Fruit fly (Drosophila melanogaster) whole organism, embryonic: ENCODE results near the gene RSG7.
A peak's percentile ranks its signal among the peaks of the same experiment; 100 is the strongest.

Experiments
- BEAF-32 ChIP-seq: fragments of 200-800 bp; sonication (Bioruptor generic); optimal IDR thresholded peaks from 3 replicates; lab custom pipeline; 2017; ENCODE audit warnings: missing biosample characterization, missing genetic modification characterization, mild to moderate bottlenecking, moderate library complexity, missing genetic modification reagents
- Bgb ChIP-seq: fragments of 200-800 bp; sonication (Bioruptor generic); IDR thresholded peaks from 2 replicates; pipeline ENCODE4 v1.3.6; 2022; ENCODE audit warnings: missing biosample characterization, missing genetic modification characterization; ENCODE audit not compliant: partially characterized antibody
- CG12659 ChIP-seq: fragments of 200-800 bp; sonication (Bioruptor generic); optimal IDR thresholded peaks from 3 replicates; lab custom pipeline; 2017; ENCODE audit warnings: mild to moderate bottlenecking, missing biosample characterization, missing genetic modification reagents, missing genetic modification characterization
- CG13287 ChIP-seq: fragments of 200-800 bp; sonication (Bioruptor generic); IDR thresholded peaks from 2 replicates; pipeline ENCODE4 v1.3.6; 2022; ENCODE audit warnings: missing biosample characterization, missing genetic modification characterization; ENCODE audit not compliant: partially characterized antibody
- CG13424 ChIP-seq: fragments of 200-800 bp; sonication (Bioruptor generic); optimal IDR thresholded peaks from 2 replicates; lab custom pipeline; 2019; ENCODE audit warnings: missing biosample characterization, mild to moderate bottlenecking, missing genetic modification characterization, moderate library complexity
- CG14710 ChIP-seq: fragments of 200-800 bp; sonication (Bioruptor generic); optimal IDR thresholded peaks from 3 replicates; lab custom pipeline; 2019; ENCODE audit warnings: missing biosample characterization, mild to moderate bottlenecking, missing genetic modification characterization, moderate library complexity
- CG14860 ChIP-seq: fragments of 200-800 bp; sonication (Bioruptor generic); IDR thresholded peaks from 3 replicates; pipeline ENCODE4 v1.3.6; 2022; ENCODE audit warnings: missing biosample characterization, missing genetic modification characterization; ENCODE audit not compliant: partially characterized antibody
- CG1603 ChIP-seq: fragments of 200-800 bp; sonication (Bioruptor generic); optimal IDR thresholded peaks from 2 replicates; lab custom pipeline; 2019; ENCODE audit warnings: missing biosample characterization, mild to moderate bottlenecking, missing genetic modification characterization, moderate library complexity
- CG16815 ChIP-seq: fragments of 200-800 bp; sonication (Bioruptor generic); optimal IDR thresholded peaks from 3 replicates; lab custom pipeline; 2017; ENCODE audit warnings: missing biosample characterization, mild to moderate bottlenecking, missing genetic modification characterization
- CG17612 ChIP-seq: fragments of 200-800 bp; sonication (Bioruptor generic); IDR thresholded peaks from 2 replicates; pipeline ENCODE4 v1.3.6; 2022; ENCODE audit warnings: missing biosample characterization, missing genetic modification characterization
- CG18262 ChIP-seq: fragments of 200-800 bp; optimal IDR thresholded peaks from 3 replicates; lab custom pipeline; 2019; ENCODE audit warnings: missing biosample characterization, mild to moderate bottlenecking, missing genetic modification characterization, moderate library complexity
- CG2116 ChIP-seq: fragments of 200-800 bp; sonication (Bioruptor generic); optimal IDR thresholded peaks from 3 replicates; lab custom pipeline; 2018; ENCODE audit warnings: missing biosample characterization, mild to moderate bottlenecking, missing genetic modification characterization
- CG30403 ChIP-seq: fragments of 200-800 bp; sonication (Bioruptor generic); optimal IDR thresholded peaks from 3 replicates; lab custom pipeline; 2016; ENCODE audit warnings: missing biosample characterization, missing genetic modification characterization
- CG32532 ChIP-seq: fragments of 200-800 bp; sonication (Bioruptor generic); IDR thresholded peaks from 2 replicates; pipeline ENCODE4 v1.3.6; 2022; ENCODE audit warnings: missing biosample characterization, missing genetic modification characterization
- CG4328 ChIP-seq: fragments of 200-800 bp; sonication (Bioruptor generic); optimal IDR thresholded peaks from 3 replicates; lab custom pipeline; 2017; ENCODE audit warnings: missing biosample characterization, missing genetic modification reagents, missing genetic modification characterization
- CG4617 ChIP-seq: fragments of 200-800 bp; sonication (Bioruptor generic); optimal IDR thresholded peaks from 3 replicates; lab custom pipeline; 2016; ENCODE audit warnings: missing biosample characterization, missing genetic modification characterization, borderline replicate concordance
- CG6689 ChIP-seq: fragments of 200-800 bp; sonication (Bioruptor generic); IDR thresholded peaks from 2 replicates; pipeline ENCODE4 v1.3.6; 2022; ENCODE audit warnings: missing biosample characterization, missing genetic modification characterization
- CG6854 ChIP-seq: fragments of 200-800 bp; sonication (Bioruptor generic); optimal IDR thresholded peaks from 3 replicates; lab custom pipeline; 2017; ENCODE audit warnings: missing biosample characterization, mild to moderate bottlenecking, missing genetic modification characterization
- CG7271 ChIP-seq: fragments of 200-800 bp; sonication (Bioruptor generic); optimal IDR thresholded peaks from 2 replicates; lab custom pipeline; 2018; ENCODE audit warnings: missing biosample characterization, mild to moderate bottlenecking, missing genetic modification characterization, moderate library complexity
- CG7839 ChIP-seq: fragments of 200-800 bp; sonication (Bioruptor generic); optimal IDR thresholded peaks from 3 replicates; lab custom pipeline; 2018; ENCODE audit warnings: missing biosample characterization, mild to moderate bottlenecking, missing genetic modification characterization, moderate library complexity
- CG9797 ChIP-seq: fragments of 200-800 bp; sonication (Bioruptor generic); optimal IDR thresholded peaks from 3 replicates; lab custom pipeline; 2018; ENCODE audit warnings: missing biosample characterization, mild to moderate bottlenecking, missing genetic modification characterization
- CoRest ChIP-seq: fragments of 200-800 bp; sonication (Bioruptor generic); optimal IDR thresholded peaks from 3 replicates; lab custom pipeline; 2018; ENCODE audit warnings: missing biosample characterization, mild to moderate bottlenecking, missing genetic modification characterization, moderate library complexity
- CrebB ChIP-seq: fragments of 200-800 bp; sonication (Bioruptor generic); optimal IDR thresholded peaks from 3 replicates; lab custom pipeline; 2018; ENCODE audit warnings: missing biosample characterization, mild to moderate bottlenecking, missing genetic modification characterization
- Dll ChIP-seq: fragments of 200-800 bp; sonication (Bioruptor generic); IDR thresholded peaks from 4 replicates; pipeline ENCODE4 v1.3.6; 2022; ENCODE audit warnings: missing biosample characterization, missing genetic modification characterization; ENCODE audit not compliant: partially characterized antibody
- Dp ChIP-seq: fragments of 200-800 bp; sonication (Bioruptor generic); optimal IDR thresholded peaks from 2 replicates; lab custom pipeline; 2018; ENCODE audit warnings: missing biosample characterization, mild to moderate bottlenecking, missing genetic modification characterization, moderate library complexity
- Dref ChIP-seq: fragments of 200-800 bp; sonication (Bioruptor generic); IDR thresholded peaks from 2 replicates; pipeline ENCODE4 v1.3.6; 2022; ENCODE audit warnings: missing biosample characterization, missing genetic modification characterization
- E2f2 ChIP-seq: fragments of 200-800 bp; sonication (Bioruptor generic); IDR thresholded peaks from 2 replicates; pipeline ENCODE4 v1.3.6; 2022; ENCODE audit warnings: missing biosample characterization, missing genetic modification characterization
- HmgD ChIP-seq: fragments of 200-800 bp; sonication (Bioruptor generic); optimal IDR thresholded peaks from 3 replicates; lab custom pipeline; 2016; ENCODE audit warnings: missing biosample characterization, missing genetic modification characterization
- Hr39 ChIP-seq: fragments of >200 bp; optimal IDR thresholded peaks from 2 replicates; lab custom pipeline; 2017
- Max ChIP-seq: fragments of 200-800 bp; sonication (Bioruptor generic); optimal IDR thresholded peaks from 2 replicates; lab custom pipeline; 2016; ENCODE audit warnings: missing biosample characterization, mild to moderate bottlenecking, missing genetic modification characterization
- Myb ChIP-seq: fragments of 200-800 bp; sonication (Bioruptor generic); optimal IDR thresholded peaks from 2 replicates; lab custom pipeline; 2016; ENCODE audit warnings: missing biosample characterization, missing genetic modification characterization
- NC2α ChIP-seq: fragments of 200-800 bp; sonication (Bioruptor generic); optimal IDR thresholded peaks from 2 replicates; lab custom pipeline; 2016; ENCODE audit warnings: missing biosample characterization, missing genetic modification characterization
- Oli ChIP-seq: fragments of 200-800 bp; sonication (Bioruptor generic); optimal IDR thresholded peaks from 2 replicates; lab custom pipeline; 2018; ENCODE audit warnings: missing biosample characterization, mild to moderate bottlenecking, missing genetic modification characterization, moderate library complexity
- Scr ChIP-seq: fragments of 200-800 bp; sonication (Bioruptor generic); IDR thresholded peaks from 2 replicates; pipeline ENCODE4 v1.3.6; 2022; ENCODE audit warnings: missing biosample characterization, missing genetic modification characterization; ENCODE audit not compliant: partially characterized antibody
- Sry-β ChIP-seq: fragments of 200-800 bp; sonication (Bioruptor generic); optimal IDR thresholded peaks from 2 replicates; lab custom pipeline; 2018; ENCODE audit warnings: missing biosample characterization, mild to moderate bottlenecking, missing genetic modification characterization, moderate library complexity
- gfzf ChIP-seq: fragments of 200-800 bp; sonication (Bioruptor generic); optimal IDR thresholded peaks from 2 replicates; lab custom pipeline; 2016; ENCODE audit warnings: missing biosample characterization, mild to moderate bottlenecking, missing genetic modification characterization, moderate library complexity
- grau ChIP-seq: fragments of 200-800 bp; optimal IDR thresholded peaks from 3 replicates; lab custom pipeline; 2019; ENCODE audit warnings: missing biosample characterization, mild to moderate bottlenecking, missing genetic modification characterization, moderate library complexity
- nmo ChIP-seq: fragments of 200-800 bp; sonication (Bioruptor generic); optimal IDR thresholded peaks from 2 replicates; lab custom pipeline; 2018; ENCODE audit warnings: missing biosample characterization, mild to moderate bottlenecking, missing genetic modification characterization, moderate library complexity
- otp ChIP-seq: fragments of 200-800 bp; sonication (Bioruptor generic); IDR thresholded peaks from 3 replicates; pipeline ENCODE4, ENCODE4 v1.3.6; 2022; ENCODE audit warnings: missing biosample characterization, missing genetic modification characterization
- phol ChIP-seq: fragments of 200-800 bp; sonication (Bioruptor generic); optimal IDR thresholded peaks from 3 replicates; lab custom pipeline; 2018; ENCODE audit warnings: missing biosample characterization, mild to moderate bottlenecking, missing genetic modification characterization, moderate library complexity
- pzg ChIP-seq: fragments of 200-800 bp; sonication (Bioruptor generic); optimal IDR thresholded peaks from 3 replicates; lab custom pipeline; 2018; ENCODE audit warnings: missing biosample characterization, mild to moderate bottlenecking, missing genetic modification characterization, moderate library complexity
- row ChIP-seq: fragments of 200-800 bp; sonication (Bioruptor generic); IDR thresholded peaks from 3 replicates; pipeline ENCODE4 v1.3.6; 2022; ENCODE audit warnings: missing biosample characterization, missing genetic modification characterization
- sd ChIP-seq: fragments of 200-800 bp; sonication (Bioruptor generic); optimal IDR thresholded peaks from 3 replicates; lab custom pipeline; 2018; ENCODE audit warnings: missing biosample characterization, mild to moderate bottlenecking, missing genetic modification characterization, moderate library complexity
- sens-2 ChIP-seq: fragments of 200-800 bp; sonication (Bioruptor generic); IDR thresholded peaks from 2 replicates; pipeline ENCODE4 v1.3.6; 2022; ENCODE audit warnings: missing biosample characterization, missing genetic modification characterization
- stwl ChIP-seq: fragments of 200-800 bp; sonication (Bioruptor generic); optimal IDR thresholded peaks from 3 replicates; lab custom pipeline; 2018; ENCODE audit warnings: missing biosample characterization, mild to moderate bottlenecking, missing genetic modification characterization, moderate library complexity
- toy ChIP-seq: fragments of 200-800 bp; sonication (Bioruptor generic); IDR thresholded peaks from 2 replicates; pipeline ENCODE4 v1.3.6; 2022; ENCODE audit warnings: missing biosample characterization, missing genetic modification characterization
- unc-4 ChIP-seq: fragments of 200-800 bp; sonication (Bioruptor generic); IDR thresholded peaks from 2 replicates; pipeline ENCODE4 v1.3.6; 2022; ENCODE audit warnings: missing biosample characterization, missing genetic modification characterization; ENCODE audit not compliant: partially characterized antibody
- unpg ChIP-seq: fragments of 200-800 bp; sonication (Bioruptor generic); optimal IDR thresholded peaks from 3 replicates; lab custom pipeline; 2018; ENCODE audit warnings: missing biosample characterization, mild to moderate bottlenecking, missing genetic modification characterization, moderate library complexity
- wdn ChIP-seq: fragments of 200-800 bp; sonication (Bioruptor generic); IDR thresholded peaks from 2 replicates; pipeline ENCODE4 v1.3.6; 2022; ENCODE audit warnings: missing biosample characterization, missing genetic modification characterization

RSG7 gene

DNA sequence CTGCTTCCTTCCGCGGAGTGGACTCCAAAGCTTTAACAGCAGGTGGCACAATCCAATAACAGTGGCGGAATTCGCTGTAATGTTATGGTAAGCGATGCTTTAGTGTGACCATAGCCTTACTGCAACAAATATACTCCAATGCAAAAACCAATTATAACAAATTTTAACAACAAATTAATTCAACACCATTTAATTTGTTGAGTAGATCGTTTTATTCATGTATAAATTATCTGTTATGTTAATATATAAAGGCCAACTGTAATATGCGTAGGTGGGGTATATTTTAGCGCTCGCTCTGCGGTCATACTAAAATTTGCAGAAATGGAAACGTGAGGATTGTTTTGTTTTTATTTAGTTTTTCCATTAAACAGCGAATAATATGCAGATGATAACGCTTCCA lies 40.0 kb upstream of the RSG7 start, which contains the start of the genes Nprl2 and Polr3I (continued):
- TF ChIP-seq Max (GFP tag; lab: Kevin White, UChicago) (no peak), Hr39 (lab: Kevin White, UChicago) (no peak), CG9797 (GFP tag; lab: Kevin White, UChicago) (peak; percentile 58), toy (GFP tag; lab: Robert Waterston, UW) (no peak), CG13287 (GFP tag; lab: Robert Waterston, UW) (peak; percentile 65), CG6689 (GFP tag; lab: Robert Waterston, UW) (no peak), CG18262 (tag; lab: Kevin White, UChicago) (no peak), Bgb (no peak), CG32532 (GFP tag; lab: Robert Waterston, UW) (no peak), CG12659 (GFP tag; lab: Kevin White, UChicago) (no peak), HmgD (no peak), sens-2 (GFP tag; lab: Robert Waterston, UW) (no peak), BEAF-32 (peak; percentile 57), Dll (peak; percentile 47; the same call in 1 of the 4 replicates), unc-4 (GFP tag; lab: Robert Waterston, UW) (peak; percentile 51; the same call in 1 of the 2 replicates), CG4617 (GFP tag; lab: Kevin White, UChicago) (peak; percentile 7), CG1603 (tag; lab: Kevin White, UChicago) (peak; percentile 28), stwl (tag; lab: Kevin White, UChicago) (peak; percentile 57), CG7839 (tag; lab: Kevin White, UChicago) (no peak), Scr (GFP tag; lab: Robert Waterston, UW) (peak; percentile 43), NC2α (GFP tag; lab: Kevin White, UChicago) (no peak), CG6854 (GFP tag; lab: Kevin White, UChicago) (no peak), CrebB (tag; lab: Kevin White, UChicago) (no peak), Oli (tag; lab: Kevin White, UChicago) (no peak), otp (GFP tag; lab: Robert Waterston, UW) (no peak)

DNA sequence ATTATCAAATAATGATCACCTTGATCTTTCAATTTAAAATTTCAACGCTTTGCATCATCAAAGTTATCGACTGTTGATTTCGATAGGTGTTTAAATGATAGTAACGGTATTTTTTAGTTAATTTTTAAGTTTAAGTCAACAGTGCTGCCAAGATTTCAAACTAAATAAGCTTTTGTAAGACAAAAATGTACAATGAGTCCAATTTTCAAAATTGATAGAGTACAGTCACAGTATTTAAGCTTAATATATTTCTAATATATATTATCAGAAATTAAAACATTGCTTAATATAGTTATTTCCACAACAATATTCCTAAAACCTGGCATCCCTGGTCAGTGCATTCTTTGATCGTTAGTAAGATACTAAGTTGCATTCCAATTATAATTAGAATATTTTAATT lies 36.8 kb upstream of the RSG7 start, which contains the start of gene CG4872:
CG4872 (plus strand) TSS at position 333 of the 400 bp plus-strand sequence.
- TF ChIP-seq phol (tag; lab: Kevin White, UChicago) (peak; percentile 3), stwl (tag; lab: Kevin White, UChicago) (peak; percentile 7), BEAF-32 (peak; percentile 5), Myb (GFP tag; lab: Kevin White, UChicago) (peak; percentile 79), Dref (peak; percentile 46), pzg (GFP tag; lab: Kevin White, UChicago) (peak; percentile 8), CG14860 (GFP tag; lab: Robert Waterston, UW) (no peak), grau (tag; lab: Kevin White, UChicago) (peak; percentile 13), wdn (no peak), Sry-β (GFP tag; lab: Kevin White, UChicago) (peak; percentile 57), CoRest (tag; lab: Kevin White, UChicago) (peak; percentile 16), Dp (peak; percentile 20), E2f2 (GFP tag; lab: Robert Waterston, UW) (peak; percentile 41; the same call in 1 of the 2 replicates), CG13424 (peak; percentile 12), CG16815 (GFP tag; lab: Kevin White, UChicago) (no peak), unpg (GFP tag; lab: Kevin White, UChicago) (peak; percentile 8), gfzf (GFP tag; lab: Kevin White, UChicago) (peak; percentile 44), CG7271 (no peak), row (peak; percentile 42), CG2116 (GFP tag; lab: Kevin White, UChicago) (peak; percentile 31), CG14710 (tag; lab: Kevin White, UChicago) (peak; percentile 4), nmo (GFP tag; lab: Kevin White, UChicago) (peak; percentile 16), sd (tag; lab: Kevin White, UChicago) (peak; percentile 45), CG4328 (GFP tag; lab: Kevin White, UChicago) (no peak), CG18262 (tag; lab: Kevin White, UChicago) (peak; percentile 0), CG17612 (no peak), CG30403 (GFP tag; lab: Kevin White, UChicago) (peak; percentile 3)
